Fruit fly (Drosophila melanogaster): ENCODE data around the gene Lsp1beta.
A peak's percentile ranks its signal among the peaks of the same experiment; 100 is the strongest.

Gene Lsp1beta

DNA sequence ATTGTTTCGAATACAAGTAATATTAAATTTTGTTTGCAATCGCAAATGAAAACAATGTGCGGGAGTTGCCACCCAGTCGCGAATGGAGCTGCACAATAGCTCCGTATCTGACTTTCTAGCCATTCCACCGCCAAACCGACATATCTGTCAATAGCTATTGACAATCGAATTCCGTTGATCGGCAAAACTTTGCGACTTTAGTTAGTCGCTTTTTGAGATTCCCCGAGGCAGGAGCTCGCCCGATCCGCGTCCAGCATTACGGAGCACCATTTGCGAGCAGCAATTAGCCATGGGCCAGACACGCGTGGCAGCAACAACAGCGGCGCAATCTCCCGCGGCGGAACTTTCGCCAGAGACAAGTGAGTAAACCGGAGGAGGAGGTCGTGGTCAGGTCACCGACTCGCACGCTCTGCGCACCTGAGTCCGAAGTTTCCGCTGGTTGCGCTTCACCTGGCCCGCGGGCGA, 45.6 kb upstream of the Lsp1beta start, which contains the start of the genes CG4291 and kraken (continued):
- TF ChIP-seq slp2 (GFP tag; optimal IDR thresholded peaks at IDR 0.05) (no peak), nmo (GFP tag; optimal IDR thresholded peaks at IDR 0.05) (peak; percentile 40), eve (GFP tag; optimal IDR thresholded peaks at IDR 0.05) (no peak), pho (GFP tag; optimal IDR thresholded peaks at IDR 0.05) (peak; percentile 59), chif (GFP tag; optimal IDR thresholded peaks at IDR 0.05) (peak; percentile 1 to 59), dm (GFP tag; optimal IDR thresholded peaks at IDR 0.05) (peak; percentile 38), CG17568 (GFP tag; optimal IDR thresholded peaks at IDR 0.05) (no peak), mam (GFP tag; optimal IDR thresholded peaks at IDR 0.05) (peak; percentile 59), CG7372 (GFP tag; IDR thresholded peaks at IDR 0.05) (no peak), maf-S (GFP tag; optimal IDR thresholded peaks at IDR 0.05) (peak; percentile 53), corto (GFP tag; optimal IDR thresholded peaks at IDR 0.05) (no peak), vfl (GFP tag; optimal IDR thresholded peaks at IDR 0.05) (peak; percentile 68), CG6689 (GFP tag; IDR thresholded peaks at IDR 0.05) (peak; percentile 22; the same call in 1 of the 2 replicates), Asciz (GFP tag; optimal IDR thresholded peaks at IDR 0.05) (no peak), btn (GFP tag; optimal IDR thresholded peaks at IDR 0.05) (no peak), dan (GFP tag; IDR thresholded peaks at IDR 0.05) (no peak), Sox100B (GFP tag; optimal IDR thresholded peaks at IDR 0.05) (no peak), CG3163 (GFP tag; optimal IDR thresholded peaks at IDR 0.05) (peak; percentile 59), CG10147 (GFP tag; optimal IDR thresholded peaks at IDR 0.05) (peak; percentile 32), CG1529 (GFP tag; optimal IDR thresholded peaks at IDR 0.05) (no peak), Ssrp (tag; optimal IDR thresholded peaks at IDR 0.05) (peak; percentile 2), knrl (GFP tag; IDR thresholded peaks at IDR 0.05; ENCODE audit: partially characterized antibody) (no peak), CG16815 (GFP tag; optimal IDR thresholded peaks at IDR 0.05) (no peak), pb (GFP tag; optimal IDR thresholded peaks at IDR 0.05) (no peak), D19A (tag; optimal IDR thresholded peaks at IDR 0.05) (no peak), az2 (GFP tag; optimal IDR thresholded peaks at IDR 0.05) (peak; percentile 48), zen2 (GFP tag; IDR thresholded peaks at IDR 0.05; ENCODE audit: partially characterized antibody) (no peak), Dref (GFP tag; IDR thresholded peaks at IDR 0.05) (peak; percentile 73), tna (GFP tag; IDR thresholded peaks at IDR 0.05; ENCODE audit: partially characterized antibody) (no peak), otp (GFP tag; IDR thresholded peaks at IDR 0.05) (no peak), Oli (tag; optimal IDR thresholded peaks at IDR 0.05) (no peak), Ets97D (GFP tag; optimal IDR thresholded peaks at IDR 0.05) (peak; percentile 7), H15 (GFP tag; IDR thresholded peaks at IDR 0.05) (peak; percentile 18; the same call in 1 of the 3 replicates), bcd (GFP tag; optimal IDR thresholded peaks at IDR 0.05) (no peak), Dek (tag; optimal IDR thresholded peaks at IDR 0.05) (peak; percentile 44), CG8388 (GFP tag; optimal IDR thresholded peaks at IDR 0.05) (peak; percentile 3), rib (GFP tag; IDR thresholded peaks at IDR 0.05) (peak; percentile 57), CG7556 (GFP tag; optimal IDR thresholded peaks at IDR 0.05) (peak; percentile 30), trh (GFP tag; optimal IDR thresholded peaks at IDR 0.05) (no peak), slou (GFP tag; optimal IDR thresholded peaks at IDR 0.05) (no peak), CG17612 (GFP tag; IDR thresholded peaks at IDR 0.05) (peak; percentile 31; the same call in 1 of the 2 replicates), CG11085 (GFP tag; IDR thresholded peaks at IDR 0.05) (peak; percentile 31; the same call in 1 of the 2 replicates), Pdp1 (GFP tag; optimal IDR thresholded peaks at IDR 0.05) (peak; percentile 60 to 70), dati (GFP tag; IDR thresholded peaks at IDR 0.05) (no peak), ranshi (GFP tag; IDR thresholded peaks at IDR 0.05) (peak; percentile 33; the same call in 1 of the 2 replicates), Chrac-16 (GFP tag; optimal IDR thresholded peaks at IDR 0.05) (peak; percentile 31), CG14050 (GFP tag; IDR thresholded peaks at IDR 0.05) (peak; percentile 42; the same call in 2 of the 3 replicates), CG16863 (GFP tag; optimal IDR thresholded peaks at IDR 0.05) (peak; percentile 1), CG4360 (GFP tag; IDR thresholded peaks at IDR 0.05) (peak; percentile 55), lab (GFP tag; optimal IDR thresholded peaks at IDR 0.05) (peak; percentile 79), Scr (GFP tag; IDR thresholded peaks at IDR 0.05; ENCODE audit: partially characterized antibody) (peak; percentile 44; the same call in 1 of the 2 replicates)

Data from whole organism, embryonic.